Worm (Caenorhabditis elegans): Measurements from ENCODE around the gene R57.2.

ce11 chrX:296934-297333 is at the start of gene R57.2:
- TF ChIP-seq W03F9.2 (tag; optimal IDR thresholded peaks at IDR 0.05) (no peak), dao-5 (tag; optimal IDR thresholded peaks at IDR 0.05) (no peak), him-1 (tag; optimal IDR thresholded peaks at IDR 0.05) (no peak)

Measured in whole organism, L4/young adult.